Worm (Caenorhabditis elegans) whole organism, L4 larva: ENCODE measurements around the gene irld-63.

ENCODE experiments used
- D1046.2 ChIP-seq: fragments of 200-800 bp; sonication (Bioruptor generic); IDR thresholded peaks from 2 replicates; pipeline ENCODE4 v1.3.6; 2022; ENCODE audit warnings: missing genetic modification characterization, missing compliant biosample characterization
- F49E8.2 ChIP-seq: sonication (generic microtip); optimal IDR thresholded peaks from 2 replicates; lab custom pipeline; 2016; ENCODE audit warnings: missing compliant biosample characterization, mild to moderate bottlenecking, missing genetic modification characterization, borderline replicate concordance
- R02D3.7 ChIP-seq: fragments of 150-350 bp; sonication (generic microtip); optimal IDR thresholded peaks from 3 replicates; lab custom pipeline; 2014; ENCODE audit warnings: missing biosample characterization, missing genetic modification characterization
- T20F7.1 ChIP-seq: fragments of 200-800 bp; sonication (Bioruptor generic); optimal IDR thresholded peaks from 2 replicates; lab custom pipeline; 2018; ENCODE audit warnings: mild to moderate bottlenecking, missing genetic modification characterization, missing compliant biosample characterization
- Y105C5A.15 ChIP-seq: fragments of 200-800 bp; sonication (Bioruptor generic); IDR thresholded peaks from 2 replicates; pipeline ENCODE4 v1.3.6; 2022; ENCODE audit warnings: missing genetic modification characterization, missing compliant biosample characterization
- Y48G9A.11 ChIP-seq: fragments of 200-800 bp; sonication (Bioruptor generic); IDR thresholded peaks from 2 replicates; pipeline ENCODE4 v1.3.6; 2022; ENCODE audit warnings: missing genetic modification reagents, missing genetic modification characterization, missing compliant biosample characterization
- ZK337.2 ChIP-seq: fragments of 200-800 bp; sonication (Bioruptor generic); IDR thresholded peaks from 2 replicates; pipeline ENCODE4 v1.3.6; 2022; ENCODE audit warnings: missing genetic modification reagents, missing genetic modification characterization, missing compliant biosample characterization
- aly-2 ChIP-seq: sonication (generic microtip); optimal IDR thresholded peaks from 2 replicates; lab custom pipeline; 2018; ENCODE audit warnings: missing biosample characterization, missing genetic modification characterization
- attf-4 ChIP-seq: sonication (generic microtip); optimal IDR thresholded peaks from 3 replicates; lab custom pipeline; 2017; ENCODE audit warnings: missing biosample characterization, missing genetic modification characterization
- ceh-20 ChIP-seq: fragments of 200-800 bp; sonication (Bioruptor generic); IDR thresholded peaks from 2 replicates; pipeline ENCODE4 v1.3.6; 2022; ENCODE audit warnings: missing genetic modification reagents, missing genetic modification characterization, missing compliant biosample characterization
- ceh-32 ChIP-seq: sonication (generic microtip); optimal IDR thresholded peaks from 2 replicates; lab custom pipeline; 2016; ENCODE audit warnings: mild to moderate bottlenecking, missing genetic modification characterization, missing compliant biosample characterization; ENCODE audit not compliant: poor library complexity
- daf-19 ChIP-seq: fragments of 200-800 bp; sonication (Bioruptor generic); conservative IDR thresholded peaks from 2 replicates; pipeline ENCODE4 v1.3.6; 2022; ENCODE audit warnings: missing genetic modification characterization, missing compliant biosample characterization
- daf-8 ChIP-seq: fragments of 200-800 bp; sonication (Bioruptor generic); IDR thresholded peaks from 2 replicates; pipeline ENCODE4 v1.3.6; 2022; ENCODE audit warnings: missing genetic modification characterization, missing compliant biosample characterization
- dmd-6 ChIP-seq: fragments of 200-800 bp; sonication (Bioruptor generic); IDR thresholded peaks from 2 replicates; pipeline ENCODE4 v1.3.6; 2022; ENCODE audit warnings: missing genetic modification reagents, missing genetic modification characterization, missing compliant biosample characterization
- duxl-1 ChIP-seq: sonication (generic microtip); optimal IDR thresholded peaks from 2 replicates; lab custom pipeline; 2016; ENCODE audit warnings: mild to moderate bottlenecking, missing genetic modification characterization, moderate library complexity, missing compliant biosample characterization; ENCODE audit not compliant: poor library complexity
- dve-1 ChIP-seq: sonication (generic microtip); optimal IDR thresholded peaks from 2 replicates; lab custom pipeline; 2017; ENCODE audit warnings: antibody characterized with exemption, mild to moderate bottlenecking, missing genetic modification characterization, missing compliant biosample characterization; ENCODE audit not compliant: insufficient read depth
- fos-1 ChIP-seq: fragments of 150-350 bp; optimal IDR thresholded peaks from 2 replicates; lab custom pipeline; 2014; ENCODE audit warnings: missing biosample characterization, missing genetic modification characterization
- gei-8 ChIP-seq: fragments of 200-800 bp; sonication (Bioruptor generic); optimal IDR thresholded peaks from 2 replicates; lab custom pipeline; 2018; ENCODE audit warnings: mild to moderate bottlenecking, missing genetic modification characterization, missing compliant biosample characterization
- hlh-11 ChIP-seq: fragments of 200-800 bp; sonication (Bioruptor generic); optimal IDR thresholded peaks from 2 replicates; lab custom pipeline; 2018; ENCODE audit warnings: mild to moderate bottlenecking, missing genetic modification characterization, missing compliant biosample characterization
- hlh-30 ChIP-seq: sonication (generic microtip); optimal IDR thresholded peaks from 2 replicates; lab custom pipeline; 2017; ENCODE audit warnings: antibody characterized with exemption, mild to moderate bottlenecking, missing genetic modification characterization, missing compliant biosample characterization; ENCODE audit not compliant: insufficient read depth
- jun-1 ChIP-seq: fragments of 150-350 bp; optimal IDR thresholded peaks from 2 replicates; lab custom pipeline; 2014; ENCODE audit warnings: missing biosample characterization, missing genetic modification reagents, missing genetic modification characterization
- madf-5 ChIP-seq, 2 experiments: fragments of 200-800 bp; sonication (Bioruptor generic); IDR thresholded peaks; 2 replicates each; pipeline ENCODE4 v1.3.6; 2022; ENCODE audit warnings: missing compliant biosample characterization in 2 of 2, missing genetic modification characterization in 2 of 2
- madf-9 ChIP-seq: fragments of 200-800 bp; sonication (Bioruptor generic); conservative IDR thresholded peaks from 2 replicates; pipeline ENCODE4 v1.3.6; 2022; ENCODE audit warnings: missing genetic modification reagents, missing genetic modification characterization, missing compliant biosample characterization
- mdt-29 ChIP-seq: fragments of 200-800 bp; sonication (Bioruptor generic); IDR thresholded peaks from 2 replicates; pipeline ENCODE4 v1.3.6; 2022; ENCODE audit warnings: missing genetic modification reagents, missing genetic modification characterization, missing compliant biosample characterization
- mep-1 ChIP-seq: fragments of 150-350 bp; sonication (generic microtip); optimal IDR thresholded peaks from 3 replicates; lab custom pipeline; 2014; ENCODE audit warnings: missing biosample characterization, missing genetic modification characterization
- mxl-3 ChIP-seq: fragments of 200-800 bp; sonication (Bioruptor generic); optimal IDR thresholded peaks from 2 replicates; lab custom pipeline; 2018; ENCODE audit warnings: mild to moderate bottlenecking, missing genetic modification characterization, missing compliant biosample characterization
- nhr-25 ChIP-seq: sonication (generic microtip); optimal IDR thresholded peaks from 2 replicates; lab custom pipeline; 2017; ENCODE audit warnings: missing genetic modification characterization, mild to moderate bottlenecking, missing compliant biosample characterization, antibody characterized with exemption, moderate library complexity, borderline replicate concordance; ENCODE audit not compliant: insufficient read depth
- nhr-28 ChIP-seq: fragments of 150-350 bp; optimal IDR thresholded peaks from 2 replicates; lab custom pipeline; 2014; ENCODE audit warnings: missing biosample characterization, missing genetic modification characterization
- nhr-41 ChIP-seq: fragments of 200-800 bp; sonication (Bioruptor generic); IDR thresholded peaks from 2 replicates; pipeline ENCODE4 v1.3.6; 2022; ENCODE audit warnings: missing genetic modification reagents, missing genetic modification characterization, missing compliant biosample characterization
- nhr-42 ChIP-seq: fragments of 200-800 bp; sonication (Bioruptor generic); IDR thresholded peaks from 2 replicates; pipeline ENCODE4 v1.3.6; 2022; ENCODE audit warnings: missing genetic modification characterization, missing compliant biosample characterization
- nhr-6 ChIP-seq: fragments of 150-350 bp; optimal IDR thresholded peaks from 2 replicates; lab custom pipeline; 2014; ENCODE audit warnings: missing biosample characterization, missing genetic modification characterization
- nhr-76 ChIP-seq: fragments of 150-350 bp; optimal IDR thresholded peaks from 2 replicates; lab custom pipeline; 2014; ENCODE audit warnings: missing biosample characterization, missing genetic modification characterization
- nhr-77 ChIP-seq: fragments of 150-350 bp; optimal IDR thresholded peaks from 2 replicates; lab custom pipeline; 2014; ENCODE audit warnings: missing biosample characterization, missing genetic modification characterization
- rbr-2 ChIP-seq: sonication (generic microtip); optimal IDR thresholded peaks from 2 replicates; lab custom pipeline; 2016; ENCODE audit warnings: missing genotype, missing genetic modification characterization, missing compliant biosample characterization
- saeg-2 ChIP-seq: fragments of 200-800 bp; sonication (Bioruptor generic); IDR thresholded peaks from 2 replicates; pipeline ENCODE4 v1.3.6; 2022; ENCODE audit warnings: missing genetic modification reagents, missing genetic modification characterization, missing compliant biosample characterization
- sdz-12 ChIP-seq: fragments of 200-800 bp; sonication (Bioruptor generic); optimal IDR thresholded peaks from 2 replicates; lab custom pipeline; 2018; ENCODE audit warnings: mild to moderate bottlenecking, missing genetic modification characterization, missing compliant biosample characterization
- set-16 ChIP-seq: fragments of 200-800 bp; sonication (Bioruptor generic); IDR thresholded peaks from 2 replicates; pipeline ENCODE4 v1.3.6; 2022; ENCODE audit warnings: missing genetic modification reagents, missing genetic modification characterization, missing compliant biosample characterization
- unc-130 ChIP-seq: sonication (generic microtip); optimal IDR thresholded peaks from 2 replicates; lab custom pipeline; 2016; ENCODE audit warnings: missing genetic modification reagents, missing genetic modification characterization, missing compliant biosample characterization
- unc-62 ChIP-seq, 3 experiments: fragments of 150-350 bp in 1 of 3; sonication (generic microtip); optimal IDR thresholded peaks in 2 of 3; peaks in 1 of 3; 1 replicate in 1 of 3; 2 replicates in 2 of 3; lab custom pipeline; 2014 to 2017; ENCODE audit warnings: missing biosample characterization in 3 of 3, missing genetic modification characterization in 3 of 3, missing genetic modification reagents in 3 of 3, missing genotype in 1 of 3
- zfp-2 ChIP-seq: sonication (generic microtip); optimal IDR thresholded peaks from 2 replicates; lab custom pipeline; 2016; ENCODE audit warnings: mild to moderate bottlenecking, missing genetic modification characterization, missing compliant biosample characterization
- zfp-3 ChIP-seq: fragments of 200-800 bp; sonication (Bioruptor generic); conservative IDR thresholded peaks from 2 replicates; pipeline ENCODE4 v1.3.6; 2022; ENCODE audit warnings: missing genetic modification reagents, missing genetic modification characterization, missing compliant biosample characterization
- zip-2 ChIP-seq: fragments of 150-350 bp; optimal IDR thresholded peaks from 2 replicates; lab custom pipeline; 2014; ENCODE audit warnings: missing biosample characterization, missing genetic modification characterization
- ztf-7 ChIP-seq: fragments of 150-350 bp; optimal IDR thresholded peaks from 2 replicates; lab custom pipeline; 2014; ENCODE audit warnings: missing biosample characterization, missing genetic modification characterization

irld-63 gene

DNA sequence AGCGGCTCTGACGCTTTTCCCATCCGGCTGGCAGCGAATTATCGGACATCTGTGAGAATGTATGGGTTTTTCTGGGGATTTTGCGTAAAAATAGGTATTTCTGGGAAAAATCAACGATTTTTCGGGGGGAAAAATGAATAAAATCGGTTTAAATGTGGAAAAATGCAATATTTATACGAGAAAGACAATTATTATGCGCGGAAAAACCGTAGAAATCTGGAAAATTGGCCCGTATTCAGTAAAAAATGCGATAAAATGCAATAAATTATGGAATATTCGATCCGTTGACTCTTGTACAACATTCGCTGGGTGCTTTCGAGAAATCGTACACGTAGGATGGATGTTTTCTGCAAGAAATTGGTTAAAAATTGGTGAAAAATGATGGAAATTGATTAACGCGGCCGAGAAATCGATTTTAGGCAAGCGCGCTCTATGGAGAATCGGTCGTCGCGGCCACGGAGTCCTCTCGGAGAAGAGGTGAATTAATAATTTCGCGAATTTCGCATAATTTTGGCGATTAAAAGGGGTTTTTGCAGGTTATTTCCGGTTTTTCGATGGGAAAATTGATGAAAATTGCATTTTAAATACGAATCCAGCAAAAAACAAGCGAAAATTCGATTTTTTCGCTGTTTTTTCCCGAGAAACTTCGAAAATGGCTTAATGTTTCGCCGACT is 41.4 kb upstream of the irld-63 start, which contains the start of gene pinn-1 (continued):
- TF ChIP-seq daf-8 (GFP tag; lab: Robert Waterston, UW) (no peak), mep-1 (tag; lab: Kevin White, UChicago) (peak; percentile 80), T20F7.1 (GFP tag; lab: Kevin White, UChicago) (no peak), zfp-3 (GFP tag; lab: Robert Waterston, UW) (peak; percentile 78; the same call in 1 of the 2 replicates), fos-1 (tag; lab: Kevin White, UChicago) (no peak), mxl-3 (GFP tag; lab: Kevin White, UChicago) (peak; percentile 72), jun-1 (peak; percentile 68), saeg-2 (GFP tag; lab: Robert Waterston, UW) (0 out of 2 replicates have a peak, but pooled peaks have one; percentile 28), dve-1 (peak; percentile 78), nhr-28 (peak; percentile 44), hlh-30 (tag; lab: Kevin White, UChicago) (peak; percentile 51), nhr-25 (tag; lab: Kevin White, UChicago) (peak; percentile 59), rbr-2 (tag; lab: Kevin White, UChicago) (peak; percentile 81), ZK337.2 (GFP tag; lab: Robert Waterston, UW) (peak; percentile 96), madf-9 (GFP tag; lab: Robert Waterston, UW) (peak; percentile 88), sdz-12 (peak; percentile 90), set-16 (GFP tag; lab: Robert Waterston, UW) (peak; percentile 18; the same call in 1 of the 2 replicates), duxl-1 (tag; lab: Kevin White, UChicago) (peak; percentile 87), unc-130 (GFP tag; lab: Kevin White, UChicago) (peak; percentile 92), daf-19 (GFP tag; lab: Robert Waterston, UW) (no peak), madf-5 (GFP tag; IDR thresholded peaks at IDR 0.05; lab: Robert Waterston, UW) (peak; percentile 67 to 85; a peak in 2 of 4 replicates), zfp-2 (peak; percentile 26), nhr-6 (tag; lab: Kevin White, UChicago) (peak; percentile 55), Y105C5A.15 (0 out of 2 replicates have a peak, but pooled peaks have one; percentile 20), D1046.2 (peak; percentile 74; the same call in 1 of the 2 replicates), hlh-11 (tag; lab: Kevin White, UChicago) (peak; percentile 78), zip-2 (tag; lab: Kevin White, UChicago) (no peak), unc-62 (GFP tag; optimal IDR thresholded peaks at IDR 0.05 in 1 of 2; lab: Kevin White, UChicago) (no peak), unc-62 (tag; optimal IDR thresholded peaks at IDR 0.05; lab: Kevin White, UChicago) (no peak), nhr-42 (GFP tag; lab: Robert Waterston, UW) (peak; percentile 83; the same call in 1 of the 2 replicates), nhr-76 (tag; lab: Kevin White, UChicago) (no peak), F49E8.2 (tag; lab: Kevin White, UChicago) (peak; percentile 57), nhr-77 (tag; lab: Kevin White, UChicago) (peak; percentile 53), R02D3.7 (tag; lab: Kevin White, UChicago) (no peak), ceh-20 (GFP tag; lab: Robert Waterston, UW) (peak; percentile 91), gei-8 (GFP tag; lab: Kevin White, UChicago) (no peak), attf-4 (tag; lab: Kevin White, UChicago) (no peak), mdt-29 (GFP tag; lab: Robert Waterston, UW) (peak; percentile 74), nhr-41 (no peak)

ce11 chrII:2894295-2894694 is 36.2 kb upstream of the irld-63 start, which contains the start of gene sqv-2:
Gene sqv-2 (minus strand): TSS chrII:2894395.
- TF ChIP-seq aly-2 (tag; lab: Kevin White, UChicago) = no peak
- no peak for TF ChIP-seq Y48G9A.11
- TF ChIP-seq ceh-32 (tag; lab: Kevin White, UChicago) = no peak
- no peak for TF ChIP-seq ztf-7 (tag; lab: Kevin White, UChicago)
- no peak for TF ChIP-seq dmd-6 (GFP tag; lab: Robert Waterston, UW)
- TF ChIP-seq hlh-30 (tag; lab: Kevin White, UChicago) = no peak
- TF ChIP-seq set-16 (GFP tag; lab: Robert Waterston, UW) = no peak
